Fruit fly (Drosophila melanogaster) whole organism, embryonic: Measurements from ENCODE around the gene CG32344.

ENCODE experiments used
- Atf3 ChIP-seq: fragments of 200-800 bp; sonication (Bioruptor generic); optimal IDR thresholded peaks from 3 replicates; lab custom pipeline; 2016; ENCODE audit warnings: missing biosample characterization, missing genetic modification characterization
- CG10267 ChIP-seq: fragments of 200-800 bp; sonication (Bioruptor generic); optimal IDR thresholded peaks from 2 replicates; lab custom pipeline; 2018; ENCODE audit warnings: missing biosample characterization, mild to moderate bottlenecking, missing genetic modification characterization, moderate library complexity
- CG10431 ChIP-seq: fragments of 200-800 bp; sonication (Bioruptor generic); optimal IDR thresholded peaks from 3 replicates; lab custom pipeline; 2018; ENCODE audit warnings: missing biosample characterization, mild to moderate bottlenecking, missing genetic modification characterization
- CG11085 ChIP-seq: fragments of 200-800 bp; sonication (Bioruptor generic); IDR thresholded peaks from 2 replicates; pipeline ENCODE4 v1.3.6; 2022; ENCODE audit warnings: missing biosample characterization, missing genetic modification characterization
- CG11398 ChIP-seq: fragments of 200-800 bp; sonication (Bioruptor generic); optimal IDR thresholded peaks from 2 replicates; lab custom pipeline; 2016; ENCODE audit warnings: missing biosample characterization, missing genetic modification characterization
- CG12299 ChIP-seq: fragments of 200-800 bp; sonication (Bioruptor generic); optimal IDR thresholded peaks from 2 replicates; lab custom pipeline; 2018; ENCODE audit warnings: missing biosample characterization, mild to moderate bottlenecking, missing genetic modification characterization
- CG12769 ChIP-seq: fragments of 200-800 bp; sonication (Bioruptor generic); optimal IDR thresholded peaks from 2 replicates; lab custom pipeline; 2019; ENCODE audit warnings: missing biosample characterization, mild to moderate bottlenecking, missing genetic modification characterization, moderate library complexity
- CG14441 ChIP-seq: fragments of 200-800 bp; sonication (Bioruptor generic); IDR thresholded peaks from 2 replicates; pipeline ENCODE4 v1.3.6; 2022; ENCODE audit warnings: missing biosample characterization, missing genetic modification characterization
- CG14965 ChIP-seq: fragments of 200-800 bp; sonication (Bioruptor generic); optimal IDR thresholded peaks from 2 replicates; lab custom pipeline; 2016; ENCODE audit warnings: missing biosample characterization, missing genetic modification characterization, borderline replicate concordance
- CG15011 ChIP-seq: fragments of 200-800 bp; sonication (Bioruptor generic); optimal IDR thresholded peaks from 3 replicates; lab custom pipeline; 2018; ENCODE audit warnings: missing biosample characterization, mild to moderate bottlenecking, missing genetic modification characterization
- CG17612 ChIP-seq: fragments of 200-800 bp; sonication (Bioruptor generic); IDR thresholded peaks from 2 replicates; pipeline ENCODE4 v1.3.6; 2022; ENCODE audit warnings: missing biosample characterization, missing genetic modification characterization
- CG1792 ChIP-seq: fragments of 200-800 bp; sonication (Bioruptor generic); optimal IDR thresholded peaks from 2 replicates; lab custom pipeline; 2016; ENCODE audit warnings: missing biosample characterization, missing genetic modification characterization
- CG2199 ChIP-seq: fragments of 200-800 bp; sonication (Bioruptor generic); IDR thresholded peaks from 3 replicates; pipeline ENCODE4 v1.3.6; 2022; ENCODE audit warnings: missing biosample characterization, missing genetic modification characterization
- CG30403 ChIP-seq: fragments of 200-800 bp; sonication (Bioruptor generic); optimal IDR thresholded peaks from 3 replicates; lab custom pipeline; 2016; ENCODE audit warnings: missing biosample characterization, missing genetic modification characterization
- CG31388 ChIP-seq: fragments of 200-800 bp; sonication (Bioruptor generic); optimal IDR thresholded peaks from 2 replicates; lab custom pipeline; 2016; ENCODE audit warnings: missing biosample characterization, missing genetic modification characterization
- CG31441 ChIP-seq: fragments of 200-800 bp; sonication (Bioruptor generic); IDR thresholded peaks from 2 replicates; pipeline ENCODE4 v1.3.6; 2022; ENCODE audit warnings: missing biosample characterization, missing genetic modification characterization
- CG33557 ChIP-seq: fragments of 200-800 bp; sonication (Bioruptor generic); optimal IDR thresholded peaks from 2 replicates; lab custom pipeline; 2019; ENCODE audit warnings: missing biosample characterization, mild to moderate bottlenecking, missing genetic modification characterization, moderate library complexity
- CG3995 ChIP-seq: fragments of 200-800 bp; sonication (Bioruptor generic); optimal IDR thresholded peaks from 3 replicates; lab custom pipeline; 2016; ENCODE audit warnings: missing biosample characterization, missing genetic modification characterization
- CG42726 ChIP-seq: fragments of 200-800 bp; sonication (Bioruptor generic); IDR thresholded peaks from 2 replicates; pipeline ENCODE4 v1.3.6; 2022; ENCODE audit warnings: missing biosample characterization, missing genetic modification characterization; ENCODE audit not compliant: partially characterized antibody
- CG4328 ChIP-seq: fragments of 200-800 bp; sonication (Bioruptor generic); optimal IDR thresholded peaks from 3 replicates; lab custom pipeline; 2017; ENCODE audit warnings: missing biosample characterization, missing genetic modification reagents, missing genetic modification characterization
- CG6791 ChIP-seq: fragments of 200-800 bp; sonication (Bioruptor generic); IDR thresholded peaks from 3 replicates; pipeline ENCODE4 v1.3.6; 2022; ENCODE audit warnings: missing biosample characterization, missing genetic modification characterization; ENCODE audit not compliant: partially characterized antibody
- CG6813 ChIP-seq: fragments of 200-800 bp; sonication (Bioruptor generic); optimal IDR thresholded peaks from 2 replicates; lab custom pipeline; 2017; ENCODE audit warnings: missing biosample characterization, missing genetic modification characterization, mild to moderate bottlenecking, moderate library complexity, missing genetic modification reagents
- CG7556 ChIP-seq: fragments of 200-800 bp; sonication (Bioruptor generic); optimal IDR thresholded peaks from 2 replicates; lab custom pipeline; 2017; ENCODE audit warnings: missing biosample characterization, mild to moderate bottlenecking, missing genetic modification characterization
- CG8388 ChIP-seq: fragments of 200-800 bp; sonication (Bioruptor generic); optimal IDR thresholded peaks from 2 replicates; lab custom pipeline; 2019; ENCODE audit warnings: missing biosample characterization, mild to moderate bottlenecking, missing genetic modification characterization, moderate library complexity
- CG8924 ChIP-seq: fragments of 200-800 bp; optimal IDR thresholded peaks from 3 replicates; lab custom pipeline; 2019; ENCODE audit warnings: missing biosample characterization, mild to moderate bottlenecking, missing genetic modification characterization, moderate library complexity
- CkIIα-i1 ChIP-seq: fragments of 200-800 bp; sonication (Bioruptor generic); IDR thresholded peaks from 2 replicates; pipeline ENCODE4 v1.3.6; 2022; ENCODE audit warnings: missing biosample characterization, missing genetic modification characterization
- Dp ChIP-seq: fragments of 200-800 bp; sonication (Bioruptor generic); optimal IDR thresholded peaks from 2 replicates; lab custom pipeline; 2018; ENCODE audit warnings: missing biosample characterization, mild to moderate bottlenecking, missing genetic modification characterization, moderate library complexity
- Fer1 ChIP-seq: fragments of 200-800 bp; sonication (Bioruptor generic); optimal IDR thresholded peaks from 2 replicates; lab custom pipeline; 2017; ENCODE audit warnings: missing biosample characterization, mild to moderate bottlenecking, missing genetic modification characterization
- HLH4C ChIP-seq: fragments of 200-800 bp; sonication (Bioruptor generic); IDR thresholded peaks from 3 replicates; pipeline ENCODE4 v1.3.6; 2022; ENCODE audit warnings: missing biosample characterization, missing genetic modification characterization; ENCODE audit not compliant: partially characterized antibody
- HLH54F ChIP-seq: fragments of 200-800 bp; sonication (Bioruptor generic); optimal IDR thresholded peaks from 3 replicates; lab custom pipeline; 2016; ENCODE audit warnings: missing biosample characterization, missing genetic modification characterization
- Med ChIP-seq: fragments of 200-800 bp; sonication (Bioruptor generic); peaks from one replicate; lab custom pipeline; 2016; ENCODE audit warnings: missing biosample characterization, missing genetic modification characterization, mild to moderate bottlenecking, inconsistent platforms, moderate library complexity
- Opbp ChIP-seq: fragments of 200-800 bp; sonication (Bioruptor generic); IDR thresholded peaks from 3 replicates; pipeline ENCODE4 v1.3.6; 2022; ENCODE audit warnings: missing biosample characterization, missing genetic modification characterization; ENCODE audit not compliant: partially characterized antibody
- Sin3A ChIP-seq: fragments of >200 bp; optimal IDR thresholded peaks from 2 replicates; lab custom pipeline; 2018
- Sox102F ChIP-seq: fragments of 200-800 bp; sonication (Bioruptor generic); optimal IDR thresholded peaks from 2 replicates; lab custom pipeline; 2018; ENCODE audit warnings: missing biosample characterization, mild to moderate bottlenecking, missing genetic modification characterization, moderate library complexity
- bowl ChIP-seq: fragments of 200-800 bp; sonication (Bioruptor generic); IDR thresholded peaks from 2 replicates; pipeline ENCODE4 v1.3.6; 2022; ENCODE audit warnings: missing biosample characterization, missing genetic modification characterization
- dm ChIP-seq: fragments of 200-800 bp; sonication (Bioruptor generic); optimal IDR thresholded peaks from 3 replicates; lab custom pipeline; 2016; ENCODE audit warnings: missing biosample characterization, missing genetic modification characterization
- eve ChIP-seq, 2 experiments: fragments of >200 bp; optimal IDR thresholded peaks; 2 replicates each; lab custom pipeline; 2017; ENCODE audit warnings: missing biosample characterization in 2 of 2, missing genetic modification characterization in 2 of 2
- ftz-f1 ChIP-seq: fragments of 200-800 bp; sonication (Bioruptor generic); optimal IDR thresholded peaks from 2 replicates; lab custom pipeline; 2016; ENCODE audit warnings: missing biosample characterization, missing genetic modification characterization
- gt ChIP-seq: fragments of 200-800 bp; sonication (Bioruptor generic); IDR thresholded peaks from 2 replicates; pipeline ENCODE4 v1.3.6; 2022; ENCODE audit warnings: missing biosample characterization, missing genetic modification characterization
- hbn ChIP-seq: fragments of 200-800 bp; sonication (Bioruptor generic); IDR thresholded peaks from 2 replicates; pipeline ENCODE4 v1.3.6; 2022; ENCODE audit warnings: missing biosample characterization, missing genetic modification characterization; ENCODE audit not compliant: partially characterized antibody
- mam ChIP-seq: fragments of 200-800 bp; sonication (Bioruptor generic); optimal IDR thresholded peaks from 3 replicates; lab custom pipeline; 2016; ENCODE audit warnings: missing biosample characterization, missing genetic modification characterization
- otp ChIP-seq: fragments of 200-800 bp; sonication (Bioruptor generic); IDR thresholded peaks from 3 replicates; pipeline ENCODE4, ENCODE4 v1.3.6; 2022; ENCODE audit warnings: missing biosample characterization, missing genetic modification characterization
- pros ChIP-seq: fragments of 200-800 bp; sonication (Bioruptor generic); optimal IDR thresholded peaks from 3 replicates; lab custom pipeline; 2019; ENCODE audit warnings: missing biosample characterization, mild to moderate bottlenecking, missing genetic modification characterization, moderate library complexity
- scrt ChIP-seq: fragments of 200-800 bp; sonication (Bioruptor generic); optimal IDR thresholded peaks from 2 replicates; lab custom pipeline; 2018; ENCODE audit warnings: missing biosample characterization, mild to moderate bottlenecking, missing genetic modification characterization, moderate library complexity
- sens-2 ChIP-seq: fragments of 200-800 bp; sonication (Bioruptor generic); IDR thresholded peaks from 2 replicates; pipeline ENCODE4 v1.3.6; 2022; ENCODE audit warnings: missing biosample characterization, missing genetic modification characterization
- sob ChIP-seq: fragments of 200-800 bp; sonication (Bioruptor generic); IDR thresholded peaks from 2 replicates; pipeline ENCODE4 v1.3.6; 2022; ENCODE audit warnings: missing biosample characterization, missing genetic modification characterization
- stwl ChIP-seq: fragments of 200-800 bp; sonication (Bioruptor generic); optimal IDR thresholded peaks from 3 replicates; lab custom pipeline; 2018; ENCODE audit warnings: missing biosample characterization, mild to moderate bottlenecking, missing genetic modification characterization, moderate library complexity
- trem ChIP-seq: fragments of 200-800 bp; optimal IDR thresholded peaks from 3 replicates; lab custom pipeline; 2019; ENCODE audit warnings: missing biosample characterization, mild to moderate bottlenecking, missing genetic modification characterization, moderate library complexity
- vvl ChIP-seq: fragments of 200-800 bp; sonication (Bioruptor generic); IDR thresholded peaks from 2 replicates; pipeline ENCODE4 v1.3.6; 2022; ENCODE audit warnings: missing biosample characterization, missing genetic modification characterization

CG32344 gene

dm6 chr3L:271501-272249, 52.8 kb downstream of the CG32344 start (continued):
- TF ChIP-seq HLH54F (GFP tag; lab: Kevin White, UChicago) (no peak), sob (GFP tag; lab: Robert Waterston, UW) (peak; percentile 31; the same call in 1 of the 2 replicates), Fer1 (GFP tag; lab: Kevin White, UChicago) (no peak), hbn (0 out of 2 replicates have a peak, but pooled peaks have one; percentile 17), CG8924 (tag; lab: Kevin White, UChicago) (no peak), pros (GFP tag; lab: Kevin White, UChicago) (peak; percentile 99), Opbp (GFP tag; lab: Robert Waterston, UW) (peak; percentile 63; the same call in 1 of the 3 replicates), CG7556 (GFP tag; lab: Kevin White, UChicago) (peak; percentile 3), Sin3A (no peak), gt (GFP tag; lab: Robert Waterston, UW) (no peak), CG6791 (GFP tag; lab: Robert Waterston, UW) (peak; percentile 43; the same call in 1 of the 3 replicates), mam (no peak), bowl (GFP tag; lab: Robert Waterston, UW) (no peak), trem (no peak), CG1792 (no peak), HLH4C (GFP tag; lab: Robert Waterston, UW) (peak; percentile 39; the same call in 1 of the 3 replicates), otp (GFP tag; lab: Robert Waterston, UW) (0 out of 3 replicates have a peak, but pooled peaks have one; percentile 30), CG8388 (GFP tag; lab: Kevin White, UChicago) (no peak), ftz-f1 (no peak), CG4328 (GFP tag; lab: Kevin White, UChicago) (no peak), CG14441 (GFP tag; lab: Robert Waterston, UW) (no peak), CG15011 (GFP tag; lab: Kevin White, UChicago) (no peak), CG3995 (no peak), CG31441 (GFP tag; lab: Robert Waterston, UW) (no peak), CG11398 (GFP tag; lab: Kevin White, UChicago) (no peak), Sox102F (no peak), Atf3 (no peak), CG31388 (no peak), sens-2 (peak; percentile 42; the same call in 1 of the 2 replicates), CG30403 (GFP tag; lab: Kevin White, UChicago) (peak; percentile 2), Med (GFP tag; lab: Kevin White, UChicago) (peak; percentile 72), stwl (tag; lab: Kevin White, UChicago) (no peak), CG17612 (GFP tag; lab: Robert Waterston, UW) (no peak), CG42726 (GFP tag; lab: Robert Waterston, UW) (no peak), CG6813 (GFP tag; lab: Kevin White, UChicago) (no peak), vvl (peak; percentile 47; the same call in 1 of the 2 replicates), dm (no peak), CG14965 (no peak), CkIIα-i1 (GFP tag; lab: Robert Waterston, UW) (no peak), CG10267 (tag; lab: Kevin White, UChicago) (no peak), CG10431 (GFP tag; lab: Kevin White, UChicago) (no peak), CG11085 (GFP tag; lab: Robert Waterston, UW) (no peak), CG2199 (GFP tag; lab: Robert Waterston, UW) (peak; percentile 92; the same call in 2 of the 3 replicates), scrt (GFP tag; lab: Kevin White, UChicago) (no peak), eve (GFP tag; optimal IDR thresholded peaks at IDR 0.05; lab: Kevin White, UChicago) (no peak), Dp (GFP tag; lab: Kevin White, UChicago) (no peak), CG12299 (tag; lab: Kevin White, UChicago) (peak; percentile 8), CG12769 (tag; lab: Kevin White, UChicago) (peak; percentile 48), CG33557 (no peak)
